Worm (Caenorhabditis elegans): ENCODE measurements around the gene Y41C4A.12.

Gene Y41C4A.12

ce11 chrIII:11703006-11703775 is 23.3 kb downstream of the Y41C4A.12 start:
- TF ChIP-seq ceh-28 (tag; optimal IDR thresholded peaks at IDR 0.05) (no peak), dmd-9 (GFP tag; IDR thresholded peaks at IDR 0.05) (0 out of 2 replicates have a peak, but pooled peaks have one; percentile 47), nhr-11 (tag; optimal IDR thresholded peaks at IDR 0.05) (no peak), lin-15B (tag; optimal IDR thresholded peaks at IDR 0.05) (no peak), daf-16 (GFP tag; optimal IDR thresholded peaks at IDR 0.05) (no peak), daf-16 (tag; optimal IDR thresholded peaks at IDR 0.05) (no peak), ZK546.5 (tag; optimal IDR thresholded peaks at IDR 0.05) (no peak), set-16 (GFP tag; IDR thresholded peaks at IDR 0.05) (peak; percentile 83), F37D6.2 (tag; optimal IDR thresholded peaks at IDR 0.05) (no peak), aha-1 (tag) (peak; percentile 86), attf-4 (tag; optimal IDR thresholded peaks at IDR 0.05) (no peak), unc-62 (GFP tag; optimal IDR thresholded peaks at IDR 0.05 in 1 of 2) (peak in 1 of 2 experiments; percentile 52), unc-62 (tag; optimal IDR thresholded peaks at IDR 0.05) (no peak)

DNA sequence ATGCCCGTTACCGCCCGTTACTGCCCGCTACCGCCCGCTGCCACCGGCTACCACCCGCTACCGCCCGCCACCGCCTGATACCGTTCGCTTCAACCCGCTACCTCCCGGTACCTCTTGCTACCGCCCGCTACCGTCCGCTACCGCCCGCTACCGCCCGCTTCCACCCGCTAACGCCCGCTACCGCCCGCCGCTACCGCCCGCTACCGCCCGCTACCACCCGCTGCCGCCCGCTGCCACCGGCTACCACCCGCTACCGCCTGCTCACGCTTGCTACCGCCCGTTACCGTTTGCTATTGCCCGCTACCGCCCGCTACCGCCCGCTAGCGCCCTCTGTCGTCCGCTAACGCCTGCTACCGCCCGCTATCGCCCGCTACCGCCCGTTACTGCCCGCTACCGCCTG is 24.6 kb downstream of the Y41C4A.12 start:
- TF ChIP-seq hlh-11 (tag; optimal IDR thresholded peaks at IDR 0.05): no peak
- TF ChIP-seq ztf-7 (tag; optimal IDR thresholded peaks at IDR 0.05): no peak
- TF ChIP-seq unc-130 (GFP tag; optimal IDR thresholded peaks at IDR 0.05): no peak
- TF ChIP-seq lin-29 (GFP tag; IDR thresholded peaks at IDR 0.05): no peak
- no peak for TF ChIP-seq ceh-82 (tag; optimal IDR thresholded peaks at IDR 0.05)
- no peak for TF ChIP-seq zfp-2 (tag; optimal IDR thresholded peaks at IDR 0.05)
- TF ChIP-seq Y75B8A.6 (GFP tag; IDR thresholded peaks at IDR 0.05): no peak
- TF ChIP-seq nhr-76 (tag; optimal IDR thresholded peaks at IDR 0.05): no peak
- TF ChIP-seq cey-2 (tag; optimal IDR thresholded peaks at IDR 0.05; ENCODE audit: borderline replicate concordance, insufficient read depth): no peak
- TF ChIP-seq aly-2 (tag; optimal IDR thresholded peaks at IDR 0.05): no peak
- TF ChIP-seq nhr-25 (tag; optimal IDR thresholded peaks at IDR 0.05; ENCODE audit: borderline replicate concordance, insufficient read depth): no peak
- TF ChIP-seq saeg-2 (GFP tag; IDR thresholded peaks at IDR 0.05): no peak
- no peak for TF ChIP-seq php-3 (GFP tag; IDR thresholded peaks at IDR 0.05)
- peak; percentile 55; the same call in 1 of the 2 replicates for TF ChIP-seq pha-4 (GFP tag; IDR thresholded peaks at IDR 0.05)
- no peak for TF ChIP-seq pha-4 (tag; optimal IDR thresholded peaks at IDR 0.05)
- TF ChIP-seq set-16 (GFP tag; IDR thresholded peaks at IDR 0.05): peak; percentile 99
- TF ChIP-seq sdz-12 (GFP tag; optimal IDR thresholded peaks at IDR 0.05): peak; percentile 6
- no peak for TF ChIP-seq ztf-11 (tag; optimal IDR thresholded peaks at IDR 0.05)
- TF ChIP-seq mes-2 (tag; optimal IDR thresholded peaks at IDR 0.05; ENCODE audit: poor library complexity, severe bottlenecking): no peak
- TF ChIP-seq spr-1 (tag; optimal IDR thresholded peaks at IDR 0.05): no peak
- no peak for TF ChIP-seq nhr-77 (tag; optimal IDR thresholded peaks at IDR 0.05)
- TF ChIP-seq lsy-2 (tag; optimal IDR thresholded peaks at IDR 0.05): no peak

- TF ChIP-seq zag-1 (tag; optimal IDR thresholded peaks at IDR 0.05): no peak
- no peak for TF ChIP-seq ceh-20 (GFP tag; IDR thresholded peaks at IDR 0.05)
- TF ChIP-seq nhr-41 (GFP tag; IDR thresholded peaks at IDR 0.05): no peak
- TF ChIP-seq nhr-28 (tag; optimal IDR thresholded peaks at IDR 0.05): no peak
- TF ChIP-seq aly-2 (tag; optimal IDR thresholded peaks at IDR 0.05): no peak
- TF ChIP-seq ceh-32 (tag; optimal IDR thresholded peaks at IDR 0.05; ENCODE audit: poor library complexity): no peak
- TF ChIP-seq lsy-2 (tag; optimal IDR thresholded peaks at IDR 0.05): no peak
- no peak for TF ChIP-seq mxl-2 (GFP tag; conservative IDR thresholded peaks at IDR 0.05)
- no peak for TF ChIP-seq lin-39 (tag; optimal IDR thresholded peaks at IDR 0.05)
- no peak for TF ChIP-seq aha-1 (tag)
- TF ChIP-seq daf-12 (tag; optimal IDR thresholded peaks at IDR 0.05): no peak
These were observed 26.5 kb downstream of the Y41C4A.12 start, which contains the start of gene pqn-84 for ce11 chrIII:11699959-11700358. TSS of gene pqn-84 (plus strand) at chrIII:11700259.

All from whole organism, L4 larva.